Worm (Caenorhabditis elegans) whole organism, L4 larva: ENCODE measurements around the gene F22E5.23.

Experiments used
- aly-2 ChIP-seq: sonication (generic microtip); optimal IDR thresholded peaks from 2 replicates; lab custom pipeline; 2018; ENCODE audit warnings: missing biosample characterization, missing genetic modification characterization
- dmd-8 ChIP-seq: fragments of 200-800 bp; sonication (Bioruptor generic); IDR thresholded peaks from 2 replicates; pipeline ENCODE4 v1.3.6; 2022; ENCODE audit warnings: missing genetic modification characterization, missing compliant biosample characterization

DNA sequence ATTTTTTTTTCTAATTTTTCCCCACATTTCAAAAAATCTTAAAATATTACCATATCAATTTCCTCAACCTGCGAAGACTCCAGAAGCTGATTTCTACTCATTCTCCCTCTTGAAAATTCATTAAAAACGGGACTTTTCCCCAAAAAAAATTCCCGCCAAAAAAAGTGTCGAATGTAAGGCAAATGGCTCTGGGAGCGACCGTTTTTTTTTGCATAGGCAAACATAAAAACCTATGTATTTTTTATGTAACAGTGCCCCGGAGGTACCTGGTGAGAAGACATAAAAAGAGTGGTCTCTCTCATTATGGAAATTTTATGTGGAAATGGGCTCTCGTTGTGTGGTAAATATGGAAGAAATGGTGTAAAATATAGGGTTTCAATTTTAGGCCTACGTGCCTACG lies 43.1 kb downstream of the F22E5.23 start, which contains the start of gene ceh-87:
- TF ChIP-seq aly-2 (tag; lab: Kevin White, UChicago) (no peak), dmd-8 (no peak)
